Worm (Caenorhabditis elegans) whole organism, L3 larva: Measurements from ENCODE around the gene str-220.

Experiments
- R02D3.7 ChIP-seq: fragments of 150-350 bp; optimal IDR thresholded peaks from 2 replicates; lab custom pipeline; 2014; ENCODE audit warnings: missing biosample characterization, missing genetic modification characterization
- ZK546.5 ChIP-seq: sonication (generic microtip); optimal IDR thresholded peaks from 2 replicates; lab custom pipeline; 2017; ENCODE audit warnings: missing biosample characterization, missing genetic modification characterization
- aly-2 ChIP-seq: fragments of 150-350 bp; optimal IDR thresholded peaks from 2 replicates; lab custom pipeline; 2014; ENCODE audit warnings: missing biosample characterization, missing genetic modification characterization
- ama-1 ChIP-seq: fragments of 150-350 bp; optimal IDR thresholded peaks from 2 replicates; lab custom pipeline; 2018
- ceh-16 ChIP-seq: sonication (generic microtip); optimal IDR thresholded peaks from 2 replicates; lab custom pipeline; 2017; ENCODE audit warnings: missing biosample characterization, missing genetic modification characterization
- ceh-28 ChIP-seq: fragments of 150-350 bp; optimal IDR thresholded peaks from 2 replicates; lab custom pipeline; 2014; ENCODE audit warnings: missing biosample characterization, missing genetic modification reagents, missing genetic modification characterization
- ceh-82 ChIP-seq: fragments of 150-350 bp; optimal IDR thresholded peaks from 2 replicates; lab custom pipeline; 2014; ENCODE audit warnings: missing biosample characterization, missing genetic modification characterization
- daf-12 ChIP-seq: fragments of 150-350 bp; optimal IDR thresholded peaks from 2 replicates; lab custom pipeline; 2014; ENCODE audit warnings: missing biosample characterization, missing genetic modification reagents, missing genetic modification characterization
- egl-27 ChIP-seq: sonication (generic microtip); optimal IDR thresholded peaks from 4 replicates; lab custom pipeline; 2017; ENCODE audit warnings: missing biosample characterization, missing genetic modification reagents, missing genetic modification characterization
- egl-5 ChIP-seq: fragments of 150-350 bp; optimal IDR thresholded peaks from 2 replicates; lab custom pipeline; 2017; ENCODE audit warnings: missing biosample characterization, missing genetic modification reagents, missing genetic modification characterization, inconsistent platforms
- elt-1 ChIP-seq: fragments of 150-350 bp; optimal IDR thresholded peaks from 2 replicates; lab custom pipeline; 2014; ENCODE audit warnings: missing biosample characterization, missing genetic modification characterization
- elt-2 ChIP-seq: sonication (generic microtip); optimal IDR thresholded peaks from 2 replicates; lab custom pipeline; 2016; ENCODE audit warnings: missing genetic modification reagents, mild to moderate bottlenecking, missing genetic modification characterization, missing compliant biosample characterization
- fkh-10 ChIP-seq: sonication (generic microtip); optimal IDR thresholded peaks from 2 replicates; lab custom pipeline; 2017; ENCODE audit warnings: missing biosample characterization, missing genetic modification reagents, missing genetic modification characterization
- fkh-2 ChIP-seq: fragments of 150-350 bp; optimal IDR thresholded peaks from 2 replicates; lab custom pipeline; 2014; ENCODE audit warnings: missing biosample characterization, missing genetic modification reagents, missing genetic modification characterization
- fos-1 ChIP-seq: fragments of 150-350 bp; optimal IDR thresholded peaks from 2 replicates; lab custom pipeline; 2014; ENCODE audit warnings: missing biosample characterization, missing genetic modification characterization
- hmg-11 ChIP-seq: sonication (generic microtip); optimal IDR thresholded peaks from 2 replicates; lab custom pipeline; 2016; ENCODE audit warnings: missing genetic modification characterization, missing compliant biosample characterization
- jun-1 ChIP-seq: fragments of 150-350 bp; optimal IDR thresholded peaks from 2 replicates; lab custom pipeline; 2014; ENCODE audit warnings: missing biosample characterization, missing genetic modification reagents, missing genetic modification characterization
- lin-15B ChIP-seq: fragments of 150-350 bp; optimal IDR thresholded peaks from 2 replicates; lab custom pipeline; 2014; ENCODE audit warnings: missing biosample characterization, missing genetic modification characterization
- lsy-12 ChIP-seq: sonication (generic microtip); optimal IDR thresholded peaks from 2 replicates; lab custom pipeline; 2016; ENCODE audit warnings: mild to moderate bottlenecking, missing genetic modification characterization, missing compliant biosample characterization
- mml-1 ChIP-seq: fragments of 150-350 bp; sonication (generic microtip); optimal IDR thresholded peaks from 3 replicates; lab custom pipeline; 2014; ENCODE audit warnings: missing biosample characterization, missing genetic modification characterization
- nfya-1 ChIP-seq: sonication (generic microtip); optimal IDR thresholded peaks from 2 replicates; lab custom pipeline; 2017; ENCODE audit warnings: missing genetic modification characterization, mild to moderate bottlenecking, missing compliant biosample characterization, antibody characterized with exemption, moderate library complexity; ENCODE audit not compliant: insufficient read depth
- nhr-11 ChIP-seq: fragments of 150-350 bp; optimal IDR thresholded peaks from 2 replicates; lab custom pipeline; 2014; ENCODE audit warnings: missing biosample characterization, missing genetic modification characterization
- nhr-12 ChIP-seq: fragments of 150-350 bp; optimal IDR thresholded peaks from 2 replicates; lab custom pipeline; 2014; ENCODE audit warnings: missing biosample characterization, missing genetic modification characterization
- nhr-25 ChIP-seq: sonication (generic microtip); optimal IDR thresholded peaks from 2 replicates; lab custom pipeline; 2017; ENCODE audit warnings: missing biosample characterization, missing genetic modification characterization
- nhr-77 ChIP-seq: fragments of 150-350 bp; optimal IDR thresholded peaks from 2 replicates; lab custom pipeline; 2014; ENCODE audit warnings: missing biosample characterization, missing genetic modification characterization
- pqm-1 ChIP-seq: fragments of 150-350 bp; optimal IDR thresholded peaks from 2 replicates; lab custom pipeline; 2017; ENCODE audit warnings: missing biosample characterization, missing genetic modification characterization, inconsistent platforms
- skn-1 ChIP-seq: fragments of 150-350 bp; optimal IDR thresholded peaks from 2 replicates; lab custom pipeline; 2014; ENCODE audit warnings: missing biosample characterization, missing genetic modification characterization
- snpc-4 ChIP-seq: fragments of 150-350 bp; optimal IDR thresholded peaks from 2 replicates; lab custom pipeline; 2014; ENCODE audit warnings: missing biosample characterization, missing genetic modification characterization
- unc-39 ChIP-seq: sonication (generic microtip); optimal IDR thresholded peaks from 4 replicates; lab custom pipeline; 2017; ENCODE audit warnings: missing biosample characterization, missing genetic modification characterization
- unc-62 ChIP-seq: fragments of 150-350 bp; sonication (generic microtip); optimal IDR thresholded peaks from 4 replicates; lab custom pipeline; 2014; ENCODE audit warnings: missing biosample characterization, missing genetic modification reagents, missing genetic modification characterization
- zag-1 ChIP-seq: fragments of 150-350 bp; optimal IDR thresholded peaks from 2 replicates; lab custom pipeline; 2014; ENCODE audit warnings: missing biosample characterization, missing genetic modification characterization
- ztf-11 ChIP-seq: fragments of 150-350 bp; optimal IDR thresholded peaks from 2 replicates; lab custom pipeline; 2014; ENCODE audit warnings: missing biosample characterization, missing genetic modification characterization

Gene str-220

ce11 chrIV:7175346-7175745 lies 4.2 kb upstream of the str-220 start, which contains the start of gene C42D4.19:
C42D4.19 (plus strand) TSS chrIV:7175646.
- TF ChIP-seq nhr-77 (tag; lab: Kevin White, UChicago) (no peak), jun-1 (tag; lab: Kevin White, UChicago) (no peak), R02D3.7 (no peak), mml-1 (tag; lab: Kevin White, UChicago) (no peak), nhr-12 (no peak), nhr-25 (tag; lab: Kevin White, UChicago) (no peak), egl-27 (tag; lab: Kevin White, UChicago) (no peak), fkh-2 (no peak), nhr-11 (tag; lab: Kevin White, UChicago) (no peak), lsy-12 (tag; lab: Kevin White, UChicago) (no peak), hmg-11 (tag; lab: Kevin White, UChicago) (no peak), elt-2 (tag; lab: Kevin White, UChicago) (no peak), ama-1 (lab: Kevin White, UChicago) (no peak), egl-5 (tag; lab: Kevin White, UChicago) (no peak), snpc-4 (no peak), zag-1 (tag; lab: Kevin White, UChicago) (no peak)
- TF ChIP-seq, all 47 proteins: peak for 0

ce11 chrIV:7173489-7173888 lies 2.4 kb upstream of the str-220 start, which contains the start of gene str-1:
str-1 (plus strand) TSS chrIV:7173789.
- no peak for TF ChIP-seq jun-1 (tag; lab: Kevin White, UChicago)
- TF ChIP-seq fkh-10: no peak
- TF ChIP-seq ztf-11 (tag; lab: Kevin White, UChicago): no peak
- TF ChIP-seq ceh-16 (tag; lab: Kevin White, UChicago): no peak
- TF ChIP-seq unc-39 (tag; lab: Kevin White, UChicago): no peak
- TF ChIP-seq daf-12 (tag; lab: Kevin White, UChicago): no peak
- no peak for TF ChIP-seq ceh-82 (tag; lab: Kevin White, UChicago)
- TF ChIP-seq, all 47 proteins: peak for 0

- TF ChIP-seq ama-1 (lab: Kevin White, UChicago) (no peak), elt-2 (tag; lab: Kevin White, UChicago) (peak; percentile 12), pqm-1 (peak; percentile 3), hmg-11 (tag; lab: Kevin White, UChicago) (peak; percentile 44), snpc-4 (no peak)
Measured at ce11 chrIV:7167983-7168760, 3.0 kb downstream of the str-220 start, which contains the start of gene skr-16. skr-16 (plus strand) TSS chrIV:7168710.

ce11 chrIV:7166553-7166952 lies 4.6 kb downstream of the str-220 start, which contains the start of gene C42D4.18:
C42D4.18 (plus strand) TSS chrIV:7166783.
- TF ChIP-seq mml-1 (tag; lab: Kevin White, UChicago): peak; percentile 51
- no peak for TF ChIP-seq ZK546.5 (tag; lab: Kevin White, UChicago)
- TF ChIP-seq ceh-82 (tag; lab: Kevin White, UChicago): no peak
- no peak for TF ChIP-seq unc-62 (GFP tag; lab: Kevin White, UChicago)
- TF ChIP-seq fos-1: no peak
- TF ChIP-seq skn-1 (tag; lab: Kevin White, UChicago): no peak
- TF ChIP-seq hmg-11 (tag; lab: Kevin White, UChicago): peak; percentile 36
- peak; percentile 43 for TF ChIP-seq nfya-1 (tag; lab: Kevin White, UChicago)
- TF ChIP-seq aly-2 (tag; lab: Kevin White, UChicago): no peak
- no peak for TF ChIP-seq ama-1 (lab: Kevin White, UChicago)
- no peak for TF ChIP-seq ceh-28 (tag; lab: Kevin White, UChicago)
- no peak for TF ChIP-seq snpc-4
- TF ChIP-seq egl-27 (tag; lab: Kevin White, UChicago): no peak
- no peak for TF ChIP-seq nhr-77 (tag; lab: Kevin White, UChicago)
- peak; percentile 4 for TF ChIP-seq lin-15B

ce11 chrIV:7165723-7166122 lies 5.4 kb downstream of the str-220 start, which contains the start of gene rpc-1:
rpc-1 (minus strand) TSS chrIV:7165748.
- TF ChIP-seq hmg-11 (tag; lab: Kevin White, UChicago) (no peak), elt-1 (tag; lab: Kevin White, UChicago) (no peak), lin-15B (peak; percentile 34), skn-1 (tag; lab: Kevin White, UChicago) (no peak), nfya-1 (tag; lab: Kevin White, UChicago) (peak; percentile 34)
